Worm (Caenorhabditis elegans) whole organism, mixed stage, embryonic: ENCODE results near the gene H13N06.2.

Experiments used
- ceh-83 ChIP-seq: fragments of 200-800 bp; sonication (Bioruptor generic); optimal IDR thresholded peaks from 2 replicates; lab custom pipeline; 2018; ENCODE audit warnings: mild to moderate bottlenecking, missing genetic modification characterization, missing compliant biosample characterization
- ces-1 ChIP-seq: fragments of 150-350 bp; optimal IDR thresholded peaks from 2 replicates; lab custom pipeline; 2014; ENCODE audit warnings: missing biosample characterization, missing genetic modification reagents, missing genetic modification characterization
- elt-1 ChIP-seq: sonication (generic microtip); optimal IDR thresholded peaks from 2 replicates; lab custom pipeline; 2017; ENCODE audit warnings: missing genetic modification characterization, mild to moderate bottlenecking, missing compliant biosample characterization, antibody characterized with exemption, moderate library complexity, borderline replicate concordance; ENCODE audit not compliant: insufficient read depth
- lsy-2 ChIP-seq: fragments of 150-350 bp; optimal IDR thresholded peaks from 2 replicates; lab custom pipeline; 2014; ENCODE audit warnings: missing biosample characterization, missing genetic modification characterization
- nhr-237 ChIP-seq: fragments of 150-350 bp; optimal IDR thresholded peaks from 2 replicates; lab custom pipeline; 2014; ENCODE audit warnings: missing biosample characterization, missing genetic modification characterization
- nhr-76 ChIP-seq: sonication (generic microtip); optimal IDR thresholded peaks from 2 replicates; lab custom pipeline; 2017; ENCODE audit warnings: missing biosample characterization, missing genetic modification characterization
- pha-4 ChIP-seq: fragments of 150-350 bp; optimal IDR thresholded peaks from 2 replicates; lab custom pipeline; 2018; ENCODE audit warnings: missing biosample characterization, missing genetic modification reagents, missing genetic modification characterization
- sptf-1 ChIP-seq: sonication (generic microtip); optimal IDR thresholded peaks from 2 replicates; lab custom pipeline; 2017; ENCODE audit warnings: mild to moderate bottlenecking, missing genetic modification characterization, moderate library complexity, missing compliant biosample characterization
- tbx-8 ChIP-seq: fragments of 200-800 bp; sonication (Bioruptor generic); optimal IDR thresholded peaks from 2 replicates; lab custom pipeline; 2018; ENCODE audit warnings: mild to moderate bottlenecking, missing genetic modification characterization, moderate library complexity, missing compliant biosample characterization
- unc-39 ChIP-seq: fragments of 150-350 bp; optimal IDR thresholded peaks from 2 replicates; lab custom pipeline; 2014; ENCODE audit warnings: missing biosample characterization, missing genetic modification characterization
- unc-62 ChIP-seq: fragments of 150-350 bp; optimal IDR thresholded peaks from 2 replicates; lab custom pipeline; 2014; ENCODE audit warnings: missing biosample characterization, missing genetic modification reagents, missing genetic modification characterization
- ztf-11 ChIP-seq: fragments of 150-350 bp; optimal IDR thresholded peaks from 2 replicates; lab custom pipeline; 2014; ENCODE audit warnings: missing biosample characterization, missing genetic modification characterization

ce11 chrX:15496927-15497605 is 9.2 kb downstream of the H13N06.2 start, which contains the start of gene suox-1:
- TF ChIP-seq elt-1 (no peak), nhr-237 (tag; lab: Kevin White, UChicago) (no peak), nhr-76 (tag; lab: Kevin White, UChicago) (no peak), pha-4 (tag; lab: Kevin White, UChicago) (no peak), unc-39 (tag; lab: Kevin White, UChicago) (no peak), lsy-2 (tag; lab: Kevin White, UChicago) (no peak), unc-62 (GFP tag; lab: Kevin White, UChicago) (no peak), ceh-83 (GFP tag; lab: Kevin White, UChicago) (no peak), ztf-11 (tag; lab: Kevin White, UChicago) (no peak), tbx-8 (GFP tag; lab: Kevin White, UChicago) (no peak), ces-1 (GFP tag; lab: Kevin White, UChicago) (no peak), sptf-1 (no peak)
